Fruit fly (Drosophila melanogaster): ENCODE results near the gene CG18641.
A peak's percentile ranks its signal among the peaks of the same experiment; 100 is the strongest.

CG18641 gene

dm6 chr2L:2390589-2390988 lies 24.5 kb downstream of the CG18641 start, which contains the start of gene CG43750:
TSS of gene CG43750 (minus strand) at chr2L:2390689.
- TF ChIP-seq Sp1 (GFP tag; optimal IDR thresholded peaks at IDR 0.05) (no peak), OdsH (GFP tag; optimal IDR thresholded peaks at IDR 0.05) (no peak), Mio (GFP tag; optimal IDR thresholded peaks at IDR 0.05) (no peak), HLH106 (tag; optimal IDR thresholded peaks at IDR 0.05) (no peak), dsf (GFP tag; optimal IDR thresholded peaks at IDR 0.05; ENCODE audit: borderline replicate concordance) (no peak), CG32264 (GFP tag; optimal IDR thresholded peaks at IDR 0.05) (no peak), GATAd (GFP tag; optimal IDR thresholded peaks at IDR 0.05) (no peak), CrebA (GFP tag; optimal IDR thresholded peaks at IDR 0.05; ENCODE audit: borderline replicate concordance) (no peak), brk (GFP tag; optimal IDR thresholded peaks at IDR 0.05) (no peak), Myc (optimal IDR thresholded peaks at IDR 0.05) (no peak), pan (optimal IDR thresholded peaks at IDR 0.05) (no peak), jim (GFP tag; optimal IDR thresholded peaks at IDR 0.05) (no peak), Dfd (GFP tag; optimal IDR thresholded peaks at IDR 0.05) (no peak), Hr78 (GFP tag; optimal IDR thresholded peaks at IDR 0.05) (no peak), Jra (GFP tag; optimal IDR thresholded peaks at IDR 0.05) (no peak), usp (GFP tag; optimal IDR thresholded peaks at IDR 0.05) (no peak)

- TF ChIP-seq woc (GFP tag; optimal IDR thresholded peaks at IDR 0.05) (no peak), N (GFP tag; optimal IDR thresholded peaks at IDR 0.05) (no peak), Abd-B (GFP tag; optimal IDR thresholded peaks at IDR 0.05) (no peak), jim (GFP tag; optimal IDR thresholded peaks at IDR 0.05) (no peak), Mio (GFP tag; optimal IDR thresholded peaks at IDR 0.05) (no peak), Hnf4 (GFP tag; optimal IDR thresholded peaks at IDR 0.05) (no peak), Hr78 (GFP tag; optimal IDR thresholded peaks at IDR 0.05) (no peak), Hr83 (GFP tag; optimal IDR thresholded peaks at IDR 0.05; ENCODE audit: poor library complexity, severe bottlenecking) (no peak), usp (GFP tag; optimal IDR thresholded peaks at IDR 0.05) (no peak), fru (GFP tag; optimal IDR thresholded peaks at IDR 0.05) (no peak), CrebA (GFP tag; optimal IDR thresholded peaks at IDR 0.05; ENCODE audit: borderline replicate concordance) (no peak), pan (optimal IDR thresholded peaks at IDR 0.05) (no peak), CG32264 (GFP tag; optimal IDR thresholded peaks at IDR 0.05) (no peak), dsf (GFP tag; optimal IDR thresholded peaks at IDR 0.05; ENCODE audit: borderline replicate concordance) (no peak)
Measured at dm6 chr2L:2385692-2386091, 29.4 kb downstream of the CG18641 start, which contains the start of gene CG3557. TSS of gene CG3557 (minus strand) at chr2L:2385792.

dm6 chr2L:2382971-2383370 lies 32.2 kb downstream of the CG18641 start, which contains the start of gene PIG-Wa:
TSS of gene PIG-Wa (plus strand) at chr2L:2383202.
- TF ChIP-seq Dif (GFP tag; optimal IDR thresholded peaks at IDR 0.05; ENCODE audit: partially characterized antibody): peak; percentile 77
- no peak for TF ChIP-seq CG9705 (GFP tag; optimal IDR thresholded peaks at IDR 0.05)

- TF ChIP-seq CG32264 (GFP tag; optimal IDR thresholded peaks at IDR 0.05) (peak; percentile 18), dsf (GFP tag; optimal IDR thresholded peaks at IDR 0.05; ENCODE audit: borderline replicate concordance) (peak; percentile 67), Myc (optimal IDR thresholded peaks at IDR 0.05) (peak; percentile 21), ey (GFP tag; optimal IDR thresholded peaks at IDR 0.05) (peak; percentile 85), h (GFP tag; optimal IDR thresholded peaks at IDR 0.05) (peak; percentile 89), Dfd (GFP tag; optimal IDR thresholded peaks at IDR 0.05) (no peak), CrebA (GFP tag; optimal IDR thresholded peaks at IDR 0.05; ENCODE audit: borderline replicate concordance) (no peak), psq (GFP tag; optimal IDR thresholded peaks at IDR 0.05) (peak; percentile 80), Mio (GFP tag; optimal IDR thresholded peaks at IDR 0.05) (peak; percentile 32), woc (GFP tag; optimal IDR thresholded peaks at IDR 0.05) (peak; percentile 87), brk (GFP tag; optimal IDR thresholded peaks at IDR 0.05) (no peak), sage (GFP tag; optimal IDR thresholded peaks at IDR 0.05) (no peak), N (GFP tag; optimal IDR thresholded peaks at IDR 0.05) (no peak), lola (GFP tag; optimal IDR thresholded peaks at IDR 0.05) (no peak), br (GFP tag; optimal IDR thresholded peaks at IDR 0.05) (peak; percentile 81), pan (optimal IDR thresholded peaks at IDR 0.05) (no peak), GATAd (GFP tag; optimal IDR thresholded peaks at IDR 0.05) (peak; percentile 75), HLH106 (tag; optimal IDR thresholded peaks at IDR 0.05) (peak; percentile 97), Sp1 (GFP tag; optimal IDR thresholded peaks at IDR 0.05) (peak; percentile 95), tai (GFP tag; optimal IDR thresholded peaks at IDR 0.05) (no peak), Hnf4 (GFP tag; optimal IDR thresholded peaks at IDR 0.05) (no peak), usp (GFP tag; optimal IDR thresholded peaks at IDR 0.05) (no peak), rgr (GFP tag; optimal IDR thresholded peaks at IDR 0.05) (peak; percentile 91), Vsx2 (GFP tag; optimal IDR thresholded peaks at IDR 0.05; ENCODE audit: partially characterized antibody) (no peak), Dif (GFP tag; optimal IDR thresholded peaks at IDR 0.05; ENCODE audit: partially characterized antibody) (no peak), CG9705 (GFP tag; optimal IDR thresholded peaks at IDR 0.05) (peak; percentile 91), Abd-B (GFP tag; optimal IDR thresholded peaks at IDR 0.05) (no peak), sv (GFP tag; optimal IDR thresholded peaks at IDR 0.05) (peak; percentile 85), jim (GFP tag; optimal IDR thresholded peaks at IDR 0.05) (peak; percentile 15), Hr78 (GFP tag; optimal IDR thresholded peaks at IDR 0.05) (no peak), OdsH (GFP tag; optimal IDR thresholded peaks at IDR 0.05) (peak; percentile 86), Jra (GFP tag; optimal IDR thresholded peaks at IDR 0.05) (no peak), fru (GFP tag; optimal IDR thresholded peaks at IDR 0.05) (peak; percentile 85), dl (GFP tag; optimal IDR thresholded peaks at IDR 0.05; ENCODE audit: insufficient read depth in 1 of 2, partially characterized antibody in 2 of 2) (no peak), dmrt93B (GFP tag; optimal IDR thresholded peaks at IDR 0.05) (peak; percentile 92), foxo (GFP tag; optimal IDR thresholded peaks at IDR 0.05) (peak in 1 of 2 experiments; percentile 94), Rel (GFP tag; optimal IDR thresholded peaks at IDR 0.05) (no peak), Rel (tag; optimal IDR thresholded peaks at IDR 0.05) (peak; percentile 76), Hr83 (GFP tag; optimal IDR thresholded peaks at IDR 0.05; ENCODE audit: poor library complexity, severe bottlenecking) (peak; percentile 2)
Measured at dm6 chr2L:2380805-2381204, 34.3 kb downstream of the CG18641 start, which contains the start of gene Eogt. TSS of gene Eogt (plus strand) at chr2L:2381097.

Data from whole organism, wandering third instar larva.